Worm (Caenorhabditis elegans): ENCODE data around the gene pqn-48.

The pqn-48 gene

ce11 chrII:4071075-4071474 lies 32.4 kb downstream of the pqn-48 start:
- TF ChIP-seq sptf-1 (tag; optimal IDR thresholded peaks at IDR 0.05) (no peak), cnd-1 (tag; optimal IDR thresholded peaks at IDR 0.05) (no peak), nhr-12 (tag; optimal IDR thresholded peaks at IDR 0.05) (no peak), elt-1 (tag; optimal IDR thresholded peaks at IDR 0.05; ENCODE audit: borderline replicate concordance, insufficient read depth) (no peak), ceh-39 (tag; optimal IDR thresholded peaks at IDR 0.05) (no peak), zip-8 (tag; optimal IDR thresholded peaks at IDR 0.05) (no peak), mep-1 (tag; optimal IDR thresholded peaks at IDR 0.05) (no peak), nhr-2 (tag; optimal IDR thresholded peaks at IDR 0.05) (no peak), nhr-28 (tag; optimal IDR thresholded peaks at IDR 0.05) (no peak)

DNA sequence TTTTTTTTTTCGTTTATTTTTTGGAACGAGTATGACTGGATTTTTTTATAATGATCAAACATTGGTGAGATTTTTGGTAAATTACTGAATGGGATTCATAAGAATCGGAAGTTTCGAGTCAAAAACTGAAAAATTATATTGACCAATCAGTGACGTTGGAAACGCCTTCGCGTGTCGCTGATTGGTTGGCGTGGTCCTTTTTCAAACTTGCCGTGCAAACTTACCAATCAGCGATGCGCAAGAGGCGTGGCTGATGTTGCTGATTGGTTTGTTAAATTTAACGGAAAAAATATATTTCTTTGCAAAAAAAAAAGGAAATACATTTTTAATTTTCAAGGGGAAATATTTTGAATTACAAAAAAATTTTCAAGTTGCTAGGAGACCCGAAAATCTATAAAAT lies 36.0 kb downstream of the pqn-48 start:
- no peak for TF ChIP-seq ceh-43 (GFP tag; optimal IDR thresholded peaks at IDR 0.05)
- TF ChIP-seq mls-2 (tag; optimal IDR thresholded peaks at IDR 0.05): no peak
- TF ChIP-seq cnd-1 (tag; optimal IDR thresholded peaks at IDR 0.05): no peak
- TF ChIP-seq unc-39 (tag; optimal IDR thresholded peaks at IDR 0.05): no peak
- TF ChIP-seq mep-1 (tag; optimal IDR thresholded peaks at IDR 0.05): no peak
- TF ChIP-seq lsy-2 (tag; optimal IDR thresholded peaks at IDR 0.05): no peak
- TF ChIP-seq M03D4.4 (tag; optimal IDR thresholded peaks at IDR 0.05): no peak
- TF ChIP-seq nhr-28 (tag; optimal IDR thresholded peaks at IDR 0.05): no peak
- TF ChIP-seq sptf-1 (tag; optimal IDR thresholded peaks at IDR 0.05): no peak

ce11 chrII:4081141-4081540 lies 42.5 kb downstream of the pqn-48 start:
- TF ChIP-seq blmp-1 (tag; optimal IDR thresholded peaks at IDR 0.05): no peak
- TF ChIP-seq snpc-4 (tag; optimal IDR thresholded peaks at IDR 0.05): no peak
- no peak for TF ChIP-seq unc-39 (tag; optimal IDR thresholded peaks at IDR 0.05)
- TF ChIP-seq ceh-83 (GFP tag; optimal IDR thresholded peaks at IDR 0.05): no peak
- TF ChIP-seq mep-1 (tag; optimal IDR thresholded peaks at IDR 0.05): no peak

ce11 chrII:4081891-4082290 lies 43.2 kb downstream of the pqn-48 start:
- TF ChIP-seq ham-2 (GFP tag; optimal IDR thresholded peaks at IDR 0.05) (peak; percentile 19), tbx-8 (GFP tag; optimal IDR thresholded peaks at IDR 0.05) (no peak)

DNA sequence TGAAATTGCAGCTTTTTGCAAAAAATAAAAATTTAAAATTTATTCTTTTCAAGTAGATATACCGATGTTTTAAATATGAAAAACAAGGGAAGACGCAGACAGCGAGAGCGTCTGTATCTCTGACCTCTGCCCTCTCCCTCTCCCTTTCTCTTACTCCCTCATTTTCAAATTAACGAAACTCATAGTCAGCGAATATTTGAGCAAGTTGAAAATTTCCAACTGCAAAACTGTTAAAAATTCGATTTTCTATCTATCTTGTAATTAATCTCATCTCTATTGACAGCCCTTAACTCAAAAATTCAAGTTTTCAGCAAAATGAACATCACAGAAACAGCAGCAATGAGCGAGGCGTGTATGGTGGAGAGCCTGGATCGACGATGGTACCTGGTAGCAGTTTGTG lies 44.1 kb downstream of the pqn-48 start, which contains the start of gene R11F4.2:
Gene R11F4.2, plus strand, starts transcription at position 301 of the 400 bp plus-strand sequence.
- TF ChIP-seq ceh-83 (GFP tag; optimal IDR thresholded peaks at IDR 0.05) (no peak), zip-8 (tag; optimal IDR thresholded peaks at IDR 0.05) (no peak), ztf-11 (tag; optimal IDR thresholded peaks at IDR 0.05) (no peak), cnd-1 (tag; optimal IDR thresholded peaks at IDR 0.05) (no peak), mep-1 (tag; optimal IDR thresholded peaks at IDR 0.05) (no peak), tbx-8 (GFP tag; optimal IDR thresholded peaks at IDR 0.05) (no peak), unc-39 (tag; optimal IDR thresholded peaks at IDR 0.05) (no peak)

DNA sequence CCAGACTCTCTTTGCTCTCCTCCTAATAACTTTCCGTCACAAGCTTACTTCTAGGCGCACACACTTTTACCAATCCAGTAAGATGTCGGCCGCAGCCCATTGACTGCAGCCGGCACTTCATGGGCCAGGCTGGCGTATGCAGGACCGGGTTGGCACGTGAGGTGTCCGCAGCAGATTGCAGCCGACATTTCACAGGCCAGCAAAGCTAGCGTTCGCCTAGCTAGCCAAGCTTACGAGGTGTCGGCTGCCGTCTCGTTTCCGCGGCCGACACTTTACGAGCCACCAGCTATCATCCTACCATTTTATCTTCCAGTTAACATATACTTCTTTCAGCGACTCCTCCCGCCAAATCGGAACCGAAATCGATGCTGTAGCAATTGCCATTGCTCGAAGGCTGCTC lies 46.9 kb downstream of the pqn-48 start:
- TF ChIP-seq ztf-11 (tag; optimal IDR thresholded peaks at IDR 0.05) (no peak), nhr-28 (tag; optimal IDR thresholded peaks at IDR 0.05) (no peak), unc-120 (tag; optimal IDR thresholded peaks at IDR 0.05; ENCODE audit: poor library complexity, severe bottlenecking) (no peak), nhr-237 (tag; optimal IDR thresholded peaks at IDR 0.05) (no peak), lsy-2 (tag; optimal IDR thresholded peaks at IDR 0.05) (no peak), blmp-1 (tag; optimal IDR thresholded peaks at IDR 0.05) (no peak), unc-39 (tag; optimal IDR thresholded peaks at IDR 0.05) (no peak), hlh-1 (tag; optimal IDR thresholded peaks at IDR 0.05) (no peak), sptf-1 (tag; optimal IDR thresholded peaks at IDR 0.05) (no peak), nhr-2 (tag; optimal IDR thresholded peaks at IDR 0.05) (no peak), drap-1 (GFP tag; optimal IDR thresholded peaks at IDR 0.05) (no peak), sem-2 (GFP tag; optimal IDR thresholded peaks at IDR 0.05) (no peak), ham-2 (GFP tag; optimal IDR thresholded peaks at IDR 0.05) (no peak), lin-32 (GFP tag; optimal IDR thresholded peaks at IDR 0.05) (no peak), lin-13 (tag; optimal IDR thresholded peaks at IDR 0.05) (no peak), ces-1 (GFP tag; optimal IDR thresholded peaks at IDR 0.05) (no peak), nhr-12 (tag; optimal IDR thresholded peaks at IDR 0.05) (no peak)

ce11 chrII:4089183-4089582 lies 50.5 kb downstream of the pqn-48 start:
- TF ChIP-seq nhr-2 (tag; optimal IDR thresholded peaks at IDR 0.05): no peak
- peak; percentile 13 for TF ChIP-seq unc-120 (tag; optimal IDR thresholded peaks at IDR 0.05; ENCODE audit: poor library complexity, severe bottlenecking)
